Worm (Caenorhabditis elegans): ENCODE data around the gene gcy-33.

The gcy-33 gene

ce11 chrV:12001747-12002456, at the start of gene gcy-33:
Gene gcy-33 (minus strand): TSS chrV:12001797.
- TF ChIP-seq nhr-28 (tag; optimal IDR thresholded peaks at IDR 0.05) (peak; percentile 59), lin-32 (GFP tag; optimal IDR thresholded peaks at IDR 0.05) (peak; percentile 95), mep-1 (tag; optimal IDR thresholded peaks at IDR 0.05) (peak; percentile 83), sptf-1 (tag; optimal IDR thresholded peaks at IDR 0.05) (peak; percentile 98), elt-1 (tag; optimal IDR thresholded peaks at IDR 0.05; ENCODE audit: borderline replicate concordance, insufficient read depth) (peak; percentile 10), flh-1 (GFP tag; optimal IDR thresholded peaks at IDR 0.05) (peak; percentile 85), bed-3 (GFP tag; optimal IDR thresholded peaks at IDR 0.05) (peak; percentile 87), zip-8 (tag; optimal IDR thresholded peaks at IDR 0.05) (no peak), drap-1 (GFP tag; optimal IDR thresholded peaks at IDR 0.05) (peak; percentile 98), blmp-1 (tag; optimal IDR thresholded peaks at IDR 0.05) (peak; percentile 62), ceh-83 (GFP tag; optimal IDR thresholded peaks at IDR 0.05) (peak; percentile 96), unc-62 (GFP tag; optimal IDR thresholded peaks at IDR 0.05) (peak; percentile 72), nhr-12 (tag; optimal IDR thresholded peaks at IDR 0.05) (peak; percentile 83), snpc-4 (tag; optimal IDR thresholded peaks at IDR 0.05) (no peak), ceh-43 (GFP tag; optimal IDR thresholded peaks at IDR 0.05) (peak; percentile 93), lsy-2 (tag; optimal IDR thresholded peaks at IDR 0.05) (peak; percentile 46), M03D4.4 (tag; optimal IDR thresholded peaks at IDR 0.05) (peak; percentile 97), nhr-2 (tag; optimal IDR thresholded peaks at IDR 0.05) (no peak), unc-120 (tag; optimal IDR thresholded peaks at IDR 0.05; ENCODE audit: poor library complexity, severe bottlenecking) (peak; percentile 90), cnd-1 (tag; optimal IDR thresholded peaks at IDR 0.05) (peak; percentile 98), unc-39 (tag; optimal IDR thresholded peaks at IDR 0.05) (peak; percentile 55), nhr-237 (tag; optimal IDR thresholded peaks at IDR 0.05) (peak; percentile 72), sem-2 (GFP tag; optimal IDR thresholded peaks at IDR 0.05) (peak; percentile 95), elt-3 (tag; optimal IDR thresholded peaks at IDR 0.05) (peak; percentile 11), ces-1 (GFP tag; optimal IDR thresholded peaks at IDR 0.05) (peak; percentile 71), lin-13 (tag; optimal IDR thresholded peaks at IDR 0.05) (peak; percentile 78), ztf-11 (tag; optimal IDR thresholded peaks at IDR 0.05) (peak; percentile 64), pha-4 (tag; optimal IDR thresholded peaks at IDR 0.05) (peak; percentile 74), nhr-76 (tag; optimal IDR thresholded peaks at IDR 0.05) (no peak), hlh-1 (tag; optimal IDR thresholded peaks at IDR 0.05) (peak; percentile 16), mab-5 (tag; optimal IDR thresholded peaks at IDR 0.05) (no peak), tbx-8 (GFP tag; optimal IDR thresholded peaks at IDR 0.05) (peak; percentile 87), mls-2 (tag; optimal IDR thresholded peaks at IDR 0.05) (peak; percentile 99), ham-2 (GFP tag; optimal IDR thresholded peaks at IDR 0.05) (peak; percentile 97), ceh-39 (tag; optimal IDR thresholded peaks at IDR 0.05) (peak; percentile 64)

ce11 chrV:12048445-12048844, 46.8 kb upstream of the gcy-33 start, which contains the start of gene dars-2:
Gene dars-2 (plus strand): TSS chrV:12048745.
- no peak for TF ChIP-seq unc-62 (GFP tag; optimal IDR thresholded peaks at IDR 0.05)
- TF ChIP-seq drap-1 (GFP tag; optimal IDR thresholded peaks at IDR 0.05) = no peak
- no peak for TF ChIP-seq ztf-11 (tag; optimal IDR thresholded peaks at IDR 0.05)
- TF ChIP-seq snpc-4 (tag; optimal IDR thresholded peaks at IDR 0.05) = no peak

DNA sequence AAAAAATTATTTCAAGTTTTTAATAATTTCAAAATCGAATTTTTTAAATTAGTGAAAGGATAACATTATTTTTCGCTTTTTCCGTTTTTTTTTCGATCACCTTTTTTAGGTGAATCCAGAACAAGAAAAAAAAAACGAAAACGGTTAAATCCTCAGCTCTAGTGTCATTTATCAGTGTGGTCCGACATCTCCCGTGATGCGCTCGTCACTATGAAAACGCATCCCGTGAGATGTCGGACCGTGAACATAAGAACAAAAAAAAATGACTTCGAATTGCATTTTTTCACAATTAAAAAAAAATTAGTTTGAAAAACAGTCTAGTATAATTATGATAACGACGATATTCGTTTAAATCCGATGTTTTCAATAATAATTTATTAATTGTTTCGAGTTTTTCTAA, 46.1 kb upstream of the gcy-33 start:
- TF ChIP-seq ceh-43 (GFP tag; optimal IDR thresholded peaks at IDR 0.05) = no peak
- no peak for TF ChIP-seq pha-4 (tag; optimal IDR thresholded peaks at IDR 0.05)
- no peak for TF ChIP-seq sem-2 (GFP tag; optimal IDR thresholded peaks at IDR 0.05)
- no peak for TF ChIP-seq nhr-28 (tag; optimal IDR thresholded peaks at IDR 0.05)
- TF ChIP-seq elt-3 (tag; optimal IDR thresholded peaks at IDR 0.05) = no peak
- no peak for TF ChIP-seq lsy-2 (tag; optimal IDR thresholded peaks at IDR 0.05)
- no peak for TF ChIP-seq lin-32 (GFP tag; optimal IDR thresholded peaks at IDR 0.05)
- TF ChIP-seq bed-3 (GFP tag; optimal IDR thresholded peaks at IDR 0.05) = no peak
- no peak for TF ChIP-seq unc-120 (tag; optimal IDR thresholded peaks at IDR 0.05; ENCODE audit: poor library complexity, severe bottlenecking)
- TF ChIP-seq M03D4.4 (tag; optimal IDR thresholded peaks at IDR 0.05) = no peak

All from whole organism, mixed stage, embryonic.